Fruit fly (Drosophila melanogaster): ENCODE data around the gene Atg8a.

Gene Atg8a

dm6 chrX:10816856-10817255 lies 48.7 kb upstream of the Atg8a start (continued):
- TF ChIP-seq pros (GFP tag; optimal IDR thresholded peaks at IDR 0.05) (peak; percentile 56), Adf1 (GFP tag; IDR thresholded peaks at IDR 0.05) (peak; percentile 99), chn (GFP tag; optimal IDR thresholded peaks at IDR 0.05) (peak; percentile 29), Deaf1 (tag; optimal IDR thresholded peaks at IDR 0.05) (peak; percentile 62), CG14965 (GFP tag; optimal IDR thresholded peaks at IDR 0.05; ENCODE audit: borderline replicate concordance) (no peak), CG2199 (GFP tag; IDR thresholded peaks at IDR 0.05) (0 out of 3 replicates have a peak, but pooled peaks have one; percentile 38), Nf-YC (tag; optimal IDR thresholded peaks at IDR 0.05) (peak; percentile 25), amos (GFP tag; IDR thresholded peaks at IDR 0.05; ENCODE audit: partially characterized antibody) (peak; percentile 45; the same call in 1 of the 2 replicates), CG13894 (tag; optimal IDR thresholded peaks at IDR 0.05) (peak; percentile 14), Stat92E (GFP tag; optimal IDR thresholded peaks at IDR 0.05) (no peak), crol (GFP tag; IDR thresholded peaks at IDR 0.05) (peak; percentile 96)

DNA sequence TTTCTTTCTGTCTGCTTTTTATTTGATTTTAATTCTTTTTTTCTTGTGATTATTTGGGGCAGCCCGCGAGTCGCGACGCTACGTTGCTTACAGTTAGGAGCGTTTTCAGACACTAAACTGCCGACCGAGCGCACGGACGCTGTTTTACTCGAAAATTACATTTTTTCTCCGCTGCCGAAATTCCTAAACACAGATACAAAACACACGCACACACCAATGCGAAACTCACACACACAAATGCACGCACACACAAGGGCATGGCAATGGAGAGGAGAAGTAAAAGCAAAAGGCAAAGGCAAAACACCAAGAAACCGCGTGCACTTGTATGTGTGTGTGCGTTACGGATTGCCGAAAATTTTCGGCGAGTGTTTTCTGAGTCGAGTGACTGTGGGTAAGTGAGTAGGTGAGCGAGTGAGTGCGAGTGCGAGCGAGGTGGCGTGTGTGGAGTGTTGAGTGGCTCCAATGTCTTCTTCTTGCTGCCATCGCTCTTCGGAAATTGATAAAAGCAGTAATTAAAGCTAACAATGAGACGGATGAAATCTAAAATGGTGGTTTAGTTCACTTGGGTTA lies 47.5 kb upstream of the Atg8a start:
- TF ChIP-seq phol (tag; optimal IDR thresholded peaks at IDR 0.05) (no peak), CG4360 (GFP tag; IDR thresholded peaks at IDR 0.05) (peak; percentile 8; the same call in 1 of the 2 replicates), CG1024 (GFP tag; IDR thresholded peaks at IDR 0.05) (0 out of 2 replicates have a peak, but pooled peaks have one; percentile 6), gt (GFP tag; IDR thresholded peaks at IDR 0.05) (no peak), tna (GFP tag; IDR thresholded peaks at IDR 0.05; ENCODE audit: partially characterized antibody) (0 out of 2 replicates have a peak, but pooled peaks have one; percentile 16), ci (GFP tag; IDR thresholded peaks at IDR 0.05) (0 out of 3 replicates have a peak, but pooled peaks have one; percentile 36), abd-A (tag; optimal IDR thresholded peaks at IDR 0.05) (peak; percentile 63), Fer3 (tag; optimal IDR thresholded peaks at IDR 0.05) (no peak), exex (tag; optimal IDR thresholded peaks at IDR 0.05) (peak; percentile 47), CG2199 (GFP tag; IDR thresholded peaks at IDR 0.05) (peak; percentile 69), CG7271 (tag; optimal IDR thresholded peaks at IDR 0.05) (no peak), Med (GFP tag) (peak; percentile 79), CG32532 (GFP tag; IDR thresholded peaks at IDR 0.05) (no peak), CoRest (tag; optimal IDR thresholded peaks at IDR 0.05) (no peak), Deaf1 (tag; optimal IDR thresholded peaks at IDR 0.05) (peak; percentile 84), YL-1 (GFP tag; optimal IDR thresholded peaks at IDR 0.05) (no peak), CG7928 (GFP tag; optimal IDR thresholded peaks at IDR 0.05) (no peak), esg (GFP tag; conservative IDR thresholded peaks at IDR 0.05) (no peak), Abd-B (GFP tag; optimal IDR thresholded peaks at IDR 0.05) (no peak), CG15073 (GFP tag; optimal IDR thresholded peaks at IDR 0.05) (no peak), HmgZ (tag; optimal IDR thresholded peaks at IDR 0.05) (peak; percentile 63), CG8765 (GFP tag; IDR thresholded peaks at IDR 0.05) (0 out of 2 replicates have a peak, but pooled peaks have one; percentile 13), disco-r (GFP tag; optimal IDR thresholded peaks at IDR 0.05) (no peak), vfl (GFP tag; optimal IDR thresholded peaks at IDR 0.05) (no peak), Usf (GFP tag; optimal IDR thresholded peaks at IDR 0.05) (no peak), CG6254 (GFP tag; optimal IDR thresholded peaks at IDR 0.05) (no peak), klu (GFP tag; IDR thresholded peaks at IDR 0.05) (no peak), ind (GFP tag; optimal IDR thresholded peaks at IDR 0.05) (no peak), CG2116 (GFP tag; optimal IDR thresholded peaks at IDR 0.05) (no peak), peb (GFP tag; IDR thresholded peaks at IDR 0.05) (no peak), dm (GFP tag; optimal IDR thresholded peaks at IDR 0.05) (no peak), CG17829 (tag; optimal IDR thresholded peaks at IDR 0.05) (no peak), Fer1 (GFP tag; optimal IDR thresholded peaks at IDR 0.05) (no peak), CG6272 (GFP tag; IDR thresholded peaks at IDR 0.05) (no peak), CG17802 (tag; optimal IDR thresholded peaks at IDR 0.05) (no peak), Ets65A (GFP tag) (no peak), gcm2 (GFP tag; optimal IDR thresholded peaks at IDR 0.05) (no peak), bbx (GFP tag; IDR thresholded peaks at IDR 0.05; ENCODE audit: partially characterized antibody) (peak; percentile 62), CG12299 (tag; optimal IDR thresholded peaks at IDR 0.05) (no peak)
